Worm (Caenorhabditis elegans) whole organism, L4 larva: ENCODE results near the gene C55A6.6.
A peak's percentile ranks its signal among the peaks of the same experiment; 100 is the strongest.

Source experiments
- F37D6.2 ChIP-seq: sonication (generic microtip); optimal IDR thresholded peaks from 2 replicates; lab custom pipeline; 2016; ENCODE audit warnings: mild to moderate bottlenecking, missing genetic modification characterization, missing compliant biosample characterization
- F49E8.2 ChIP-seq: sonication (generic microtip); optimal IDR thresholded peaks from 2 replicates; lab custom pipeline; 2016; ENCODE audit warnings: missing compliant biosample characterization, mild to moderate bottlenecking, missing genetic modification characterization, borderline replicate concordance
- R02D3.7 ChIP-seq: fragments of 150-350 bp; sonication (generic microtip); optimal IDR thresholded peaks from 3 replicates; lab custom pipeline; 2014; ENCODE audit warnings: missing biosample characterization, missing genetic modification characterization
- T20F7.1 ChIP-seq: fragments of 200-800 bp; sonication (Bioruptor generic); optimal IDR thresholded peaks from 2 replicates; lab custom pipeline; 2018; ENCODE audit warnings: mild to moderate bottlenecking, missing genetic modification characterization, missing compliant biosample characterization
- T26A8.4 ChIP-seq: fragments of 200-800 bp; sonication (Bioruptor generic); IDR thresholded peaks from 2 replicates; pipeline ENCODE4 v1.3.6; 2022; ENCODE audit warnings: missing genetic modification characterization, missing compliant biosample characterization
- Y75B8A.6 ChIP-seq: fragments of 200-800 bp; sonication (Bioruptor generic); IDR thresholded peaks from 2 replicates; pipeline ENCODE4 v1.3.6; 2022; ENCODE audit warnings: missing genetic modification reagents, missing genetic modification characterization, missing compliant biosample characterization
- ZK546.5 ChIP-seq, 2 experiments: sonication (generic microtip); optimal IDR thresholded peaks; 2 replicates each; lab custom pipeline; 2017; ENCODE audit warnings: missing biosample characterization in 2 of 2, missing genetic modification characterization in 2 of 2
- aha-1 ChIP-seq: fragments of 150-350 bp; peaks from one replicate; lab custom pipeline; 2014; ENCODE audit warnings: missing biosample characterization, missing genetic modification characterization
- ama-1 ChIP-seq: fragments of 150-350 bp; optimal IDR thresholded peaks from 2 replicates; lab custom pipeline; 2014; ENCODE audit warnings: inconsistent platforms, mixed read lengths
- arid-1 ChIP-seq: fragments of 200-800 bp; sonication (Bioruptor generic); conservative IDR thresholded peaks from 2 replicates; pipeline ENCODE4 v1.3.6; 2022; ENCODE audit warnings: missing genetic modification reagents, missing genetic modification characterization, missing compliant biosample characterization
- attf-4 ChIP-seq: sonication (generic microtip); optimal IDR thresholded peaks from 3 replicates; lab custom pipeline; 2017; ENCODE audit warnings: missing biosample characterization, missing genetic modification characterization
- ctbp-1 ChIP-seq: fragments of 200-800 bp; sonication (Bioruptor generic); IDR thresholded peaks from 2 replicates; pipeline ENCODE4 v1.3.6; 2022; ENCODE audit warnings: missing genetic modification reagents, missing genetic modification characterization, missing compliant biosample characterization
- daf-8 ChIP-seq: fragments of 200-800 bp; sonication (Bioruptor generic); IDR thresholded peaks from 2 replicates; pipeline ENCODE4 v1.3.6; 2022; ENCODE audit warnings: missing genetic modification characterization, missing compliant biosample characterization
- dmd-6 ChIP-seq: fragments of 200-800 bp; sonication (Bioruptor generic); IDR thresholded peaks from 2 replicates; pipeline ENCODE4 v1.3.6; 2022; ENCODE audit warnings: missing genetic modification reagents, missing genetic modification characterization, missing compliant biosample characterization
- egl-27 ChIP-seq: sonication (generic microtip); optimal IDR thresholded peaks from 3 replicates; lab custom pipeline; 2017; ENCODE audit warnings: missing biosample characterization, missing genetic modification reagents, missing genetic modification characterization
- egl-43 ChIP-seq: fragments of 200-800 bp; sonication (Bioruptor generic); IDR thresholded peaks from 2 replicates; pipeline ENCODE4 v1.3.6; 2022; ENCODE audit warnings: missing genetic modification reagents, missing genetic modification characterization, missing compliant biosample characterization
- hif-1 ChIP-seq, 2 experiments: sonication (generic microtip); optimal IDR thresholded peaks; 2 replicates each; lab custom pipeline; 2016 to 2017; ENCODE audit warnings: missing compliant biosample characterization in 2 of 2, missing genetic modification characterization in 2 of 2, missing genetic modification reagents in 2 of 2, missing genotype in 2 of 2, mild to moderate bottlenecking in 1 of 2
- hlh-11 ChIP-seq: fragments of 200-800 bp; sonication (Bioruptor generic); optimal IDR thresholded peaks from 2 replicates; lab custom pipeline; 2018; ENCODE audit warnings: mild to moderate bottlenecking, missing genetic modification characterization, missing compliant biosample characterization
- hlh-30 ChIP-seq: sonication (generic microtip); optimal IDR thresholded peaks from 2 replicates; lab custom pipeline; 2017; ENCODE audit warnings: antibody characterized with exemption, mild to moderate bottlenecking, missing genetic modification characterization, missing compliant biosample characterization; ENCODE audit not compliant: insufficient read depth
- hmg-1.1 ChIP-seq: fragments of 200-800 bp; sonication (Bioruptor generic); IDR thresholded peaks from 2 replicates; pipeline ENCODE4 v1.3.6; 2022; ENCODE audit warnings: missing genetic modification reagents, missing genetic modification characterization, missing compliant biosample characterization
- lim-7 ChIP-seq: fragments of 200-800 bp; sonication (Bioruptor generic); IDR thresholded peaks from 2 replicates; pipeline ENCODE4 v1.3.6; 2022; ENCODE audit warnings: missing genetic modification characterization, missing compliant biosample characterization
- lin-13 ChIP-seq: fragments of 150-350 bp; optimal IDR thresholded peaks from 2 replicates; lab custom pipeline; 2014; ENCODE audit warnings: missing biosample characterization, missing genetic modification reagents, missing genetic modification characterization
- lin-15B ChIP-seq: fragments of 150-350 bp; sonication (generic microtip); optimal IDR thresholded peaks from 3 replicates; lab custom pipeline; 2014; ENCODE audit warnings: missing biosample characterization, missing genetic modification characterization
- lin-29 ChIP-seq: fragments of 200-800 bp; sonication (Bioruptor generic); IDR thresholded peaks from 2 replicates; pipeline ENCODE4 v1.3.6; 2022; ENCODE audit warnings: missing genetic modification reagents, missing genetic modification characterization, missing compliant biosample characterization
- lin-38 ChIP-seq: fragments of 200-800 bp; sonication (Bioruptor generic); IDR thresholded peaks from 2 replicates; pipeline ENCODE4 v1.3.6; 2022; ENCODE audit warnings: missing genetic modification reagents, missing genetic modification characterization, missing compliant biosample characterization
- madf-5 ChIP-seq, 2 experiments: fragments of 200-800 bp; sonication (Bioruptor generic); IDR thresholded peaks; 2 replicates each; pipeline ENCODE4 v1.3.6; 2022; ENCODE audit warnings: missing compliant biosample characterization in 2 of 2, missing genetic modification characterization in 2 of 2
- madf-9 ChIP-seq: fragments of 200-800 bp; sonication (Bioruptor generic); conservative IDR thresholded peaks from 2 replicates; pipeline ENCODE4 v1.3.6; 2022; ENCODE audit warnings: missing genetic modification reagents, missing genetic modification characterization, missing compliant biosample characterization
- mdl-1 ChIP-seq, 2 experiments: fragments of 150-350 bp in 1 of 2; sonication (generic microtip) in 1 of 2; optimal IDR thresholded peaks; 2 replicates each; lab custom pipeline; 2014 to 2017; ENCODE audit warnings: missing biosample characterization in 2 of 2, missing genetic modification characterization in 2 of 2
- mdt-29 ChIP-seq: fragments of 200-800 bp; sonication (Bioruptor generic); IDR thresholded peaks from 2 replicates; pipeline ENCODE4 v1.3.6; 2022; ENCODE audit warnings: missing genetic modification reagents, missing genetic modification characterization, missing compliant biosample characterization
- mep-1 ChIP-seq: fragments of 150-350 bp; sonication (generic microtip); optimal IDR thresholded peaks from 3 replicates; lab custom pipeline; 2014; ENCODE audit warnings: missing biosample characterization, missing genetic modification characterization
- mes-2 ChIP-seq: sonication (generic microtip); optimal IDR thresholded peaks from 2 replicates; lab custom pipeline; 2016; ENCODE audit warnings: missing genotype, mild to moderate bottlenecking, missing genetic modification characterization, missing compliant biosample characterization; ENCODE audit not compliant: poor library complexity, severe bottlenecking
- mxl-3 ChIP-seq: fragments of 200-800 bp; sonication (Bioruptor generic); optimal IDR thresholded peaks from 2 replicates; lab custom pipeline; 2018; ENCODE audit warnings: mild to moderate bottlenecking, missing genetic modification characterization, missing compliant biosample characterization
- nhr-102 ChIP-seq: sonication (generic microtip); optimal IDR thresholded peaks from 2 replicates; lab custom pipeline; 2016; ENCODE audit warnings: mild to moderate bottlenecking, missing genetic modification characterization, moderate library complexity, missing compliant biosample characterization
- nhr-25 ChIP-seq: sonication (generic microtip); optimal IDR thresholded peaks from 2 replicates; lab custom pipeline; 2017; ENCODE audit warnings: missing genetic modification characterization, mild to moderate bottlenecking, missing compliant biosample characterization, antibody characterized with exemption, moderate library complexity, borderline replicate concordance; ENCODE audit not compliant: insufficient read depth
- nhr-28 ChIP-seq: fragments of 150-350 bp; optimal IDR thresholded peaks from 2 replicates; lab custom pipeline; 2014; ENCODE audit warnings: missing biosample characterization, missing genetic modification characterization
- nhr-6 ChIP-seq: fragments of 150-350 bp; optimal IDR thresholded peaks from 2 replicates; lab custom pipeline; 2014; ENCODE audit warnings: missing biosample characterization, missing genetic modification characterization
- nhr-77 ChIP-seq: fragments of 150-350 bp; optimal IDR thresholded peaks from 2 replicates; lab custom pipeline; 2014; ENCODE audit warnings: missing biosample characterization, missing genetic modification characterization
- pqm-1 ChIP-seq: sonication (generic microtip); optimal IDR thresholded peaks from 2 replicates; lab custom pipeline; 2017; ENCODE audit warnings: missing biosample characterization, missing genetic modification characterization
- rbr-2 ChIP-seq: sonication (generic microtip); optimal IDR thresholded peaks from 2 replicates; lab custom pipeline; 2016; ENCODE audit warnings: missing genotype, missing genetic modification characterization, missing compliant biosample characterization
- set-16 ChIP-seq: fragments of 200-800 bp; sonication (Bioruptor generic); IDR thresholded peaks from 2 replicates; pipeline ENCODE4 v1.3.6; 2022; ENCODE audit warnings: missing genetic modification reagents, missing genetic modification characterization, missing compliant biosample characterization
- skn-1 ChIP-seq: fragments of 150-350 bp; optimal IDR thresholded peaks from 2 replicates; lab custom pipeline; 2014; ENCODE audit warnings: missing biosample characterization, missing genetic modification characterization
- snpc-1.2 ChIP-seq: fragments of 200-800 bp; sonication (Bioruptor generic); IDR thresholded peaks from 2 replicates; pipeline ENCODE4 v1.3.6; 2022; ENCODE audit warnings: missing genetic modification reagents, missing genetic modification characterization, missing compliant biosample characterization
- tag-97 ChIP-seq: fragments of 200-800 bp; sonication (Bioruptor generic); IDR thresholded peaks from 2 replicates; pipeline ENCODE4 v1.3.6; 2022; ENCODE audit warnings: missing genetic modification characterization, missing compliant biosample characterization
- unc-130 ChIP-seq: sonication (generic microtip); optimal IDR thresholded peaks from 2 replicates; lab custom pipeline; 2016; ENCODE audit warnings: missing genetic modification reagents, missing genetic modification characterization, missing compliant biosample characterization
- unc-62 ChIP-seq, 3 experiments: fragments of 150-350 bp in 1 of 3; sonication (generic microtip); optimal IDR thresholded peaks in 2 of 3; peaks in 1 of 3; 1 replicate in 1 of 3; 2 replicates in 2 of 3; lab custom pipeline; 2014 to 2017; ENCODE audit warnings: missing biosample characterization in 3 of 3, missing genetic modification characterization in 3 of 3, missing genetic modification reagents in 3 of 3, missing genotype in 1 of 3
- zip-11 ChIP-seq: fragments of 200-800 bp; sonication (Bioruptor generic); IDR thresholded peaks from 2 replicates; pipeline ENCODE4 v1.3.6; 2022; ENCODE audit warnings: missing genetic modification characterization, missing compliant biosample characterization
- zip-2 ChIP-seq: fragments of 150-350 bp; optimal IDR thresholded peaks from 2 replicates; lab custom pipeline; 2014; ENCODE audit warnings: missing biosample characterization, missing genetic modification characterization
- ztf-11 ChIP-seq: fragments of 150-350 bp; optimal IDR thresholded peaks from 2 replicates; lab custom pipeline; 2014; ENCODE audit warnings: missing biosample characterization, missing genetic modification characterization

C55A6.6 gene

ce11 chrV:11532964-11533363, 18.4 kb upstream of the C55A6.6 start:
- peak; percentile 25 for TF ChIP-seq mep-1 (tag; lab: Kevin White, UChicago)
- TF ChIP-seq mdt-29 (GFP tag; lab: Robert Waterston, UW), result peak; percentile 31; the same call in 1 of the 2 replicates
- no peak for TF ChIP-seq lin-13 (GFP tag; lab: Kevin White, UChicago)
- no peak for TF ChIP-seq nhr-102
- peak; percentile 42; the same call in 1 of the 2 replicates for TF ChIP-seq lim-7 (GFP tag; lab: Robert Waterston, UW)
- peak; percentile 57 to 69; a peak in 3 of 4 replicates for TF ChIP-seq madf-5 (GFP tag; IDR thresholded peaks at IDR 0.05; lab: Robert Waterston, UW)
- TF ChIP-seq snpc-1.2 (GFP tag; lab: Robert Waterston, UW), result no peak
- TF ChIP-seq ctbp-1, result no peak
- TF ChIP-seq hlh-11 (tag; lab: Kevin White, UChicago), result peak; percentile 74
- peak; percentile 64 for TF ChIP-seq ama-1
- TF ChIP-seq egl-43, result peak; percentile 72; the same call in 1 of the 2 replicates
- TF ChIP-seq rbr-2, result peak; percentile 18
- peak; percentile 58 for TF ChIP-seq nhr-28 (tag; lab: Kevin White, UChicago)
- 0 out of 2 replicates have a peak, but pooled peaks have one; percentile 18 for TF ChIP-seq arid-1 (GFP tag; lab: Robert Waterston, UW)
- peak in 1 of 2 experiments; percentile 62 for TF ChIP-seq unc-62 (GFP tag; optimal IDR thresholded peaks at IDR 0.05 in 1 of 2; lab: Kevin White, UChicago)
- TF ChIP-seq unc-62 (tag; optimal IDR thresholded peaks at IDR 0.05; lab: Kevin White, UChicago), result no peak
- peak; percentile 34; the same call in 1 of the 2 replicates for TF ChIP-seq hmg-1.1 (GFP tag; lab: Robert Waterston, UW)
- TF ChIP-seq hif-1 (tag; optimal IDR thresholded peaks at IDR 0.05; lab: Kevin White, UChicago), result no peak
- TF ChIP-seq unc-130 (GFP tag; lab: Kevin White, UChicago), result no peak
- TF ChIP-seq aha-1 (tag; lab: Kevin White, UChicago), result peak; percentile 69
- TF ChIP-seq mxl-3 (GFP tag; lab: Kevin White, UChicago), result peak; percentile 62
- TF ChIP-seq lin-29, result 0 out of 2 replicates have a peak, but pooled peaks have one; percentile 25
- peak; percentile 36 for TF ChIP-seq hlh-30 (tag; lab: Kevin White, UChicago)
- no peak for TF ChIP-seq nhr-6
- no peak for TF ChIP-seq pqm-1 (tag; lab: Kevin White, UChicago)
- 0 out of 2 replicates have a peak, but pooled peaks have one; percentile 33 for TF ChIP-seq T26A8.4 (GFP tag; lab: Robert Waterston, UW)
- TF ChIP-seq mdl-1 (tag; optimal IDR thresholded peaks at IDR 0.05; lab: Kevin White, UChicago), result peak in 1 of 2 experiments; percentile 70
- TF ChIP-seq daf-8 (GFP tag; lab: Robert Waterston, UW), result no peak
- no peak for TF ChIP-seq skn-1 (tag; lab: Kevin White, UChicago)
- no peak for TF ChIP-seq ZK546.5 (tag; optimal IDR thresholded peaks at IDR 0.05; lab: Kevin White, UChicago)
- TF ChIP-seq zip-11, result no peak
- no peak for TF ChIP-seq ztf-11
- TF ChIP-seq nhr-25 (tag; lab: Kevin White, UChicago), result peak; percentile 87
- TF ChIP-seq set-16 (GFP tag; lab: Robert Waterston, UW), result peak; percentile 70
- TF ChIP-seq Y75B8A.6 (GFP tag; lab: Robert Waterston, UW), result 0 out of 2 replicates have a peak, but pooled peaks have one; percentile 35
- peak; percentile 33 for TF ChIP-seq mes-2 (tag; lab: Kevin White, UChicago)
- no peak for TF ChIP-seq egl-27 (tag; lab: Kevin White, UChicago)
- TF ChIP-seq F37D6.2, result no peak
- TF ChIP-seq zip-2 (tag; lab: Kevin White, UChicago), result no peak
- TF ChIP-seq lin-38, result 0 out of 2 replicates have a peak, but pooled peaks have one; percentile 16

- TF ChIP-seq R02D3.7 (tag; lab: Kevin White, UChicago) (no peak), ctbp-1 (0 out of 2 replicates have a peak, but pooled peaks have one; percentile 10), lin-15B (no peak), unc-62 (GFP tag; optimal IDR thresholded peaks at IDR 0.05 in 1 of 2; lab: Kevin White, UChicago) (peak in 1 of 2 experiments; percentile 93), unc-62 (tag; optimal IDR thresholded peaks at IDR 0.05; lab: Kevin White, UChicago) (no peak), madf-9 (GFP tag; lab: Robert Waterston, UW) (no peak), T20F7.1 (no peak), F49E8.2 (tag; lab: Kevin White, UChicago) (no peak), ZK546.5 (tag; optimal IDR thresholded peaks at IDR 0.05; lab: Kevin White, UChicago) (no peak), ztf-11 (no peak), dmd-6 (GFP tag; lab: Robert Waterston, UW) (0 out of 2 replicates have a peak, but pooled peaks have one; percentile 4), pqm-1 (tag; lab: Kevin White, UChicago) (no peak), ama-1 (peak; percentile 11), nhr-77 (tag; lab: Kevin White, UChicago) (no peak), attf-4 (tag; lab: Kevin White, UChicago) (no peak), tag-97 (no peak), aha-1 (tag; lab: Kevin White, UChicago) (peak; percentile 24)
- TF ChIP-seq, all 104 proteins: peak for 5
Observed at ce11 chrV:11532535-11532853, 18.0 kb upstream of the C55A6.6 start.
